Worm (Caenorhabditis elegans): ENCODE measurements around the gene K09E2.1.

ce11 chrX:8660909-8661308, 20.8 kb upstream of the K09E2.1 start:
- TF ChIP-seq ztf-11 (tag; optimal IDR thresholded peaks at IDR 0.05), result no peak
- TF ChIP-seq fkh-10 (GFP tag; optimal IDR thresholded peaks at IDR 0.05), result no peak
- no peak for TF ChIP-seq mep-1 (tag; optimal IDR thresholded peaks at IDR 0.05)
- TF ChIP-seq R02D3.7 (tag; optimal IDR thresholded peaks at IDR 0.05), result no peak
- no peak for TF ChIP-seq unc-130 (GFP tag; optimal IDR thresholded peaks at IDR 0.05)
- TF ChIP-seq nhr-11 (tag; optimal IDR thresholded peaks at IDR 0.05), result no peak
- no peak for TF ChIP-seq lin-39 (tag; optimal IDR thresholded peaks at IDR 0.05)
- peak; percentile 17 for TF ChIP-seq aha-1 (tag)
- TF ChIP-seq nhr-237 (tag; optimal IDR thresholded peaks at IDR 0.05), result no peak
- TF ChIP-seq nhr-77 (tag; optimal IDR thresholded peaks at IDR 0.05), result no peak
- no peak for TF ChIP-seq ces-1 (GFP tag; optimal IDR thresholded peaks at IDR 0.05)
- no peak for TF ChIP-seq snpc-4 (tag; optimal IDR thresholded peaks at IDR 0.05)
- TF ChIP-seq saeg-2 (GFP tag; IDR thresholded peaks at IDR 0.05), result no peak
- no peak for TF ChIP-seq lin-15B (tag; optimal IDR thresholded peaks at IDR 0.05)
